Worm (Caenorhabditis elegans) whole organism, L3 larva: ENCODE data around the gene dpy-28.

Experiments
- R02D3.7 ChIP-seq: fragments of 150-350 bp; optimal IDR thresholded peaks from 2 replicates; lab custom pipeline; 2014; ENCODE audit warnings: missing biosample characterization, missing genetic modification characterization
- ZK546.5 ChIP-seq: sonication (generic microtip); optimal IDR thresholded peaks from 2 replicates; lab custom pipeline; 2017; ENCODE audit warnings: missing biosample characterization, missing genetic modification characterization
- aly-2 ChIP-seq: fragments of 150-350 bp; optimal IDR thresholded peaks from 2 replicates; lab custom pipeline; 2014; ENCODE audit warnings: missing biosample characterization, missing genetic modification characterization
- ama-1 ChIP-seq: fragments of 150-350 bp; optimal IDR thresholded peaks from 2 replicates; lab custom pipeline; 2018
- ceh-16 ChIP-seq: sonication (generic microtip); optimal IDR thresholded peaks from 2 replicates; lab custom pipeline; 2017; ENCODE audit warnings: missing biosample characterization, missing genetic modification characterization
- ceh-28 ChIP-seq: fragments of 150-350 bp; optimal IDR thresholded peaks from 2 replicates; lab custom pipeline; 2014; ENCODE audit warnings: missing biosample characterization, missing genetic modification reagents, missing genetic modification characterization
- ceh-82 ChIP-seq: fragments of 150-350 bp; optimal IDR thresholded peaks from 2 replicates; lab custom pipeline; 2014; ENCODE audit warnings: missing biosample characterization, missing genetic modification characterization
- ceh-9 ChIP-seq: sonication (generic microtip); optimal IDR thresholded peaks from 2 replicates; lab custom pipeline; 2018; ENCODE audit warnings: missing biosample characterization, missing genetic modification characterization
- daf-12 ChIP-seq: fragments of 150-350 bp; optimal IDR thresholded peaks from 2 replicates; lab custom pipeline; 2014; ENCODE audit warnings: missing biosample characterization, missing genetic modification reagents, missing genetic modification characterization
- egl-27 ChIP-seq: sonication (generic microtip); optimal IDR thresholded peaks from 4 replicates; lab custom pipeline; 2017; ENCODE audit warnings: missing biosample characterization, missing genetic modification reagents, missing genetic modification characterization
- egl-5 ChIP-seq: fragments of 150-350 bp; optimal IDR thresholded peaks from 2 replicates; lab custom pipeline; 2017; ENCODE audit warnings: missing biosample characterization, missing genetic modification reagents, missing genetic modification characterization, inconsistent platforms
- elt-1 ChIP-seq: fragments of 150-350 bp; optimal IDR thresholded peaks from 2 replicates; lab custom pipeline; 2014; ENCODE audit warnings: missing biosample characterization, missing genetic modification characterization
- elt-2 ChIP-seq: sonication (generic microtip); optimal IDR thresholded peaks from 2 replicates; lab custom pipeline; 2016; ENCODE audit warnings: missing genetic modification reagents, mild to moderate bottlenecking, missing genetic modification characterization, missing compliant biosample characterization
- elt-3 ChIP-seq, 3 experiments: fragments of 150-350 bp in 1 of 3; sonication (generic microtip) in 2 of 3; optimal IDR thresholded peaks; 2 replicates in 2 of 3; 4 replicates in 1 of 3; lab custom pipeline; 2014 to 2017; ENCODE audit warnings: missing biosample characterization in 3 of 3, missing genetic modification characterization in 3 of 3
- eor-1 ChIP-seq, 2 experiments: fragments of 150-350 bp; optimal IDR thresholded peaks; 2 replicates each; lab custom pipeline; 2014 to 2018; ENCODE audit warnings: missing biosample characterization in 2 of 2, missing genetic modification characterization in 2 of 2
- fkh-10 ChIP-seq: sonication (generic microtip); optimal IDR thresholded peaks from 2 replicates; lab custom pipeline; 2017; ENCODE audit warnings: missing biosample characterization, missing genetic modification reagents, missing genetic modification characterization
- fkh-2 ChIP-seq: fragments of 150-350 bp; optimal IDR thresholded peaks from 2 replicates; lab custom pipeline; 2014; ENCODE audit warnings: missing biosample characterization, missing genetic modification reagents, missing genetic modification characterization
- fos-1 ChIP-seq: fragments of 150-350 bp; optimal IDR thresholded peaks from 2 replicates; lab custom pipeline; 2014; ENCODE audit warnings: missing biosample characterization, missing genetic modification characterization
- hmg-11 ChIP-seq: sonication (generic microtip); optimal IDR thresholded peaks from 2 replicates; lab custom pipeline; 2016; ENCODE audit warnings: missing genetic modification characterization, missing compliant biosample characterization
- jun-1 ChIP-seq: fragments of 150-350 bp; optimal IDR thresholded peaks from 2 replicates; lab custom pipeline; 2014; ENCODE audit warnings: missing biosample characterization, missing genetic modification reagents, missing genetic modification characterization
- lin-15B ChIP-seq: fragments of 150-350 bp; optimal IDR thresholded peaks from 2 replicates; lab custom pipeline; 2014; ENCODE audit warnings: missing biosample characterization, missing genetic modification characterization
- lin-39 ChIP-seq: fragments of 150-350 bp; optimal IDR thresholded peaks from 2 replicates; lab custom pipeline; 2018; ENCODE audit warnings: missing biosample characterization, missing genetic modification reagents, missing genetic modification characterization
- lsy-12 ChIP-seq: sonication (generic microtip); optimal IDR thresholded peaks from 2 replicates; lab custom pipeline; 2016; ENCODE audit warnings: mild to moderate bottlenecking, missing genetic modification characterization, missing compliant biosample characterization
- mdl-1 ChIP-seq: fragments of 150-350 bp; optimal IDR thresholded peaks from 2 replicates; lab custom pipeline; 2014; ENCODE audit warnings: missing biosample characterization, missing genetic modification characterization
- nfya-1 ChIP-seq: sonication (generic microtip); optimal IDR thresholded peaks from 2 replicates; lab custom pipeline; 2017; ENCODE audit warnings: missing genetic modification characterization, mild to moderate bottlenecking, missing compliant biosample characterization, antibody characterized with exemption, moderate library complexity; ENCODE audit not compliant: insufficient read depth
- nhr-11 ChIP-seq: fragments of 150-350 bp; optimal IDR thresholded peaks from 2 replicates; lab custom pipeline; 2014; ENCODE audit warnings: missing biosample characterization, missing genetic modification characterization
- nhr-12 ChIP-seq: fragments of 150-350 bp; optimal IDR thresholded peaks from 2 replicates; lab custom pipeline; 2014; ENCODE audit warnings: missing biosample characterization, missing genetic modification characterization
- nhr-23 ChIP-seq: fragments of 150-350 bp; optimal IDR thresholded peaks from 2 replicates; lab custom pipeline; 2014; ENCODE audit warnings: missing biosample characterization, missing genetic modification reagents, missing genetic modification characterization
- nhr-237 ChIP-seq: fragments of 150-350 bp; optimal IDR thresholded peaks from 2 replicates; lab custom pipeline; 2014; ENCODE audit warnings: missing biosample characterization, missing genetic modification characterization
- nhr-25 ChIP-seq: sonication (generic microtip); optimal IDR thresholded peaks from 2 replicates; lab custom pipeline; 2017; ENCODE audit warnings: missing biosample characterization, missing genetic modification characterization
- nhr-43 ChIP-seq: sonication (generic microtip); optimal IDR thresholded peaks from 2 replicates; lab custom pipeline; 2016; ENCODE audit warnings: mild to moderate bottlenecking, missing genetic modification characterization, missing compliant biosample characterization; ENCODE audit not compliant: poor library complexity, severe bottlenecking
- nhr-67 ChIP-seq: fragments of 150-350 bp; optimal IDR thresholded peaks from 2 replicates; lab custom pipeline; 2014; ENCODE audit warnings: missing biosample characterization, missing genetic modification characterization
- nhr-76 ChIP-seq: fragments of 150-350 bp; sonication (generic microtip); optimal IDR thresholded peaks from 5 replicates; lab custom pipeline; 2014; ENCODE audit warnings: missing biosample characterization, missing genetic modification characterization
- nhr-77 ChIP-seq: fragments of 150-350 bp; optimal IDR thresholded peaks from 2 replicates; lab custom pipeline; 2014; ENCODE audit warnings: missing biosample characterization, missing genetic modification characterization
- pha-4 ChIP-seq: fragments of 150-350 bp; optimal IDR thresholded peaks from 2 replicates; lab custom pipeline; 2014; ENCODE audit warnings: missing biosample characterization, missing genetic modification reagents, missing genetic modification characterization
- pqm-1 ChIP-seq: fragments of 150-350 bp; optimal IDR thresholded peaks from 2 replicates; lab custom pipeline; 2017; ENCODE audit warnings: missing biosample characterization, missing genetic modification characterization, inconsistent platforms
- sea-2 ChIP-seq: fragments of 150-350 bp; sonication (generic microtip); optimal IDR thresholded peaks from 4 replicates; lab custom pipeline; 2014; ENCODE audit warnings: missing biosample characterization, missing genetic modification reagents, missing genetic modification characterization
- skn-1 ChIP-seq: fragments of 150-350 bp; optimal IDR thresholded peaks from 2 replicates; lab custom pipeline; 2014; ENCODE audit warnings: missing biosample characterization, missing genetic modification characterization
- snpc-4 ChIP-seq: fragments of 150-350 bp; optimal IDR thresholded peaks from 2 replicates; lab custom pipeline; 2014; ENCODE audit warnings: missing biosample characterization, missing genetic modification characterization
- tbx-2 ChIP-seq: sonication (generic microtip); optimal IDR thresholded peaks from 2 replicates; lab custom pipeline; 2016; ENCODE audit warnings: mild to moderate bottlenecking, missing genetic modification characterization, missing compliant biosample characterization
- unc-39 ChIP-seq: sonication (generic microtip); optimal IDR thresholded peaks from 4 replicates; lab custom pipeline; 2017; ENCODE audit warnings: missing biosample characterization, missing genetic modification characterization
- unc-62 ChIP-seq: fragments of 150-350 bp; sonication (generic microtip); optimal IDR thresholded peaks from 4 replicates; lab custom pipeline; 2014; ENCODE audit warnings: missing biosample characterization, missing genetic modification reagents, missing genetic modification characterization
- zag-1 ChIP-seq: fragments of 150-350 bp; optimal IDR thresholded peaks from 2 replicates; lab custom pipeline; 2014; ENCODE audit warnings: missing biosample characterization, missing genetic modification characterization
- ztf-11 ChIP-seq: fragments of 150-350 bp; optimal IDR thresholded peaks from 2 replicates; lab custom pipeline; 2014; ENCODE audit warnings: missing biosample characterization, missing genetic modification characterization
- ztf-4 ChIP-seq: fragments of 150-350 bp; optimal IDR thresholded peaks from 2 replicates; lab custom pipeline; 2014; ENCODE audit warnings: missing biosample characterization, missing genetic modification characterization

Gene dpy-28

ce11 chrIII:10742382-10742860 is 20.5 kb upstream of the dpy-28 start, which contains the start of the genes tbb-1 and rib-2 (continued):
- TF ChIP-seq nhr-76 (tag; lab: Kevin White, UChicago), result no peak
- peak; percentile 84 for TF ChIP-seq snpc-4
- TF ChIP-seq jun-1 (tag; lab: Kevin White, UChicago), result peak; percentile 95
- TF ChIP-seq nhr-67, result no peak
- no peak for TF ChIP-seq fkh-10 (GFP tag; lab: Kevin White, UChicago)
- TF ChIP-seq ZK546.5, result no peak
- peak; percentile 43 for TF ChIP-seq skn-1 (tag; lab: Kevin White, UChicago)
- TF ChIP-seq lsy-12 (tag; lab: Kevin White, UChicago), result peak; percentile 23
- no peak for TF ChIP-seq unc-39 (tag; lab: Kevin White, UChicago)
- no peak for TF ChIP-seq daf-12 (tag; lab: Kevin White, UChicago)
- TF ChIP-seq zag-1 (tag; lab: Kevin White, UChicago), result no peak
- peak; percentile 97 for TF ChIP-seq elt-2 (tag; lab: Kevin White, UChicago)

- peak; percentile 14 for TF ChIP-seq ceh-82
- no peak for TF ChIP-seq egl-27
- no peak for TF ChIP-seq sea-2
- no peak for TF ChIP-seq snpc-4
- no peak for TF ChIP-seq fos-1 (tag; lab: Kevin White, UChicago)
- peak; percentile 8 for TF ChIP-seq elt-2 (tag; lab: Kevin White, UChicago)
- TF ChIP-seq nhr-43 (tag; lab: Kevin White, UChicago), result peak; percentile 20
- TF ChIP-seq ceh-28 (tag; lab: Kevin White, UChicago), result no peak
Observed at ce11 chrIII:10746406-10746807, 16.5 kb upstream of the dpy-28 start.

- TF ChIP-seq ZK546.5 (no peak), elt-1 (no peak), ztf-4 (tag; lab: Kevin White, UChicago) (no peak), ceh-82 (no peak), nhr-23 (tag; lab: Kevin White, UChicago) (peak; percentile 55), elt-2 (tag; lab: Kevin White, UChicago) (peak; percentile 55), fos-1 (tag; lab: Kevin White, UChicago) (no peak), nhr-237 (tag; lab: Kevin White, UChicago) (no peak), egl-5 (tag; lab: Kevin White, UChicago) (peak; percentile 59), ceh-16 (tag; lab: Kevin White, UChicago) (no peak), aly-2 (tag; lab: Kevin White, UChicago) (no peak), lin-15B (peak; percentile 72), unc-39 (tag; lab: Kevin White, UChicago) (no peak), ceh-28 (tag; lab: Kevin White, UChicago) (peak; percentile 74), daf-12 (tag; lab: Kevin White, UChicago) (no peak), R02D3.7 (no peak), fkh-10 (GFP tag; lab: Kevin White, UChicago) (no peak), nhr-77 (no peak), nhr-11 (tag; lab: Kevin White, UChicago) (no peak), ceh-9 (tag; lab: Kevin White, UChicago) (no peak), nfya-1 (tag; lab: Kevin White, UChicago) (peak; percentile 93), hmg-11 (tag; lab: Kevin White, UChicago) (peak; percentile 73), nhr-12 (tag; lab: Kevin White, UChicago) (no peak), pha-4 (tag; lab: Kevin White, UChicago) (peak; percentile 81), eor-1 (tag; optimal IDR thresholded peaks at IDR 0.05; lab: Kevin White, UChicago) (no peak), nhr-25 (tag; lab: Kevin White, UChicago) (peak; percentile 73), tbx-2 (tag; lab: Kevin White, UChicago) (no peak), elt-3 (tag; optimal IDR thresholded peaks at IDR 0.05; lab: Kevin White, UChicago) (no peak), egl-27 (no peak), lin-39 (peak; percentile 75), ztf-11 (no peak), snpc-4 (peak; percentile 76), nhr-43 (tag; lab: Kevin White, UChicago) (no peak), fkh-2 (tag; lab: Kevin White, UChicago) (no peak), jun-1 (tag; lab: Kevin White, UChicago) (no peak), skn-1 (tag; lab: Kevin White, UChicago) (peak; percentile 82), unc-62 (GFP tag; lab: Kevin White, UChicago) (no peak), nhr-67 (no peak), nhr-76 (tag; lab: Kevin White, UChicago) (no peak), pqm-1 (peak; percentile 15), sea-2 (no peak), zag-1 (tag; lab: Kevin White, UChicago) (no peak), mdl-1 (tag; lab: Kevin White, UChicago) (no peak), lsy-12 (tag; lab: Kevin White, UChicago) (no peak), ama-1 (lab: Kevin White, UChicago) (peak; percentile 47)
Observed at ce11 chrIII:10747620-10748479, 15.1 kb upstream of the dpy-28 start, which contains the start of the genes ran-1 and dkc-1. ran-1 (minus strand) TSS chrIII:10747728. dkc-1 (plus strand) TSS chrIII:10748429.
